Worm (Caenorhabditis elegans) whole organism, L2 larva: Measurements from ENCODE around the gene F56A11.6.
A peak's percentile ranks its signal among the peaks of the same experiment; 100 is the strongest.

Experiments
- C34F6.9 ChIP-seq: fragments of 150-350 bp; optimal IDR thresholded peaks from 2 replicates; lab custom pipeline; 2014; ENCODE audit warnings: missing biosample characterization, missing genetic modification characterization
- F13H6.1 ChIP-seq: sonication (generic microtip); optimal IDR thresholded peaks from 2 replicates; lab custom pipeline; 2016; ENCODE audit warnings: missing genetic modification characterization, missing compliant biosample characterization
- Y55F3AM.14 ChIP-seq: fragments of 200-800 bp; sonication (Bioruptor generic); optimal IDR thresholded peaks from 2 replicates; lab custom pipeline; 2018; ENCODE audit warnings: mild to moderate bottlenecking, missing genetic modification characterization, missing compliant biosample characterization
- ZK546.5 ChIP-seq: sonication (generic microtip); optimal IDR thresholded peaks from 2 replicates; lab custom pipeline; 2017; ENCODE audit warnings: missing biosample characterization, missing genetic modification characterization
- alr-1 ChIP-seq: fragments of 150-350 bp; optimal IDR thresholded peaks from 2 replicates; lab custom pipeline; 2014; ENCODE audit warnings: missing biosample characterization, missing genetic modification characterization
- ama-1 ChIP-seq: fragments of 150-350 bp; optimal IDR thresholded peaks from 2 replicates; lab custom pipeline; 2018; ENCODE audit warnings: inconsistent platforms
- ceh-16 ChIP-seq: fragments of 150-350 bp; optimal IDR thresholded peaks from 2 replicates; lab custom pipeline; 2014; ENCODE audit warnings: missing biosample characterization, missing genetic modification characterization
- crh-2 ChIP-seq: sonication (generic microtip); optimal IDR thresholded peaks from 2 replicates; lab custom pipeline; 2017; ENCODE audit warnings: missing biosample characterization, missing genetic modification characterization
- dmd-4 ChIP-seq: sonication (generic microtip); optimal IDR thresholded peaks from 2 replicates; lab custom pipeline; 2017; ENCODE audit warnings: missing biosample characterization, missing genetic modification characterization
- elt-1 ChIP-seq: fragments of 150-350 bp; optimal IDR thresholded peaks from 2 replicates; lab custom pipeline; 2014; ENCODE audit warnings: missing biosample characterization, missing genetic modification characterization
- elt-3 ChIP-seq: sonication (generic microtip); optimal IDR thresholded peaks from 2 replicates; lab custom pipeline; 2017; ENCODE audit warnings: missing biosample characterization, missing genetic modification characterization
- fos-1 ChIP-seq: fragments of 150-350 bp; optimal IDR thresholded peaks from 2 replicates; lab custom pipeline; 2014; ENCODE audit warnings: missing biosample characterization, missing genetic modification characterization
- gmeb-1 ChIP-seq: fragments of 150-350 bp; optimal IDR thresholded peaks from 2 replicates; lab custom pipeline; 2014; ENCODE audit warnings: missing biosample characterization, missing genetic modification characterization
- lin-11 ChIP-seq: fragments of 150-350 bp; sonication (generic microtip); optimal IDR thresholded peaks from 2 replicates; lab custom pipeline; 2014; ENCODE audit warnings: missing biosample characterization, missing genetic modification characterization, inconsistent platforms, mixed read lengths
- lin-13 ChIP-seq: fragments of 150-350 bp; optimal IDR thresholded peaks from 2 replicates; lab custom pipeline; 2014; ENCODE audit warnings: missing biosample characterization, missing genetic modification reagents, missing genetic modification characterization
- lsy-2 ChIP-seq, 2 experiments: fragments of 150-350 bp in 1 of 2; sonication (generic microtip) in 1 of 2; optimal IDR thresholded peaks; 2 replicates each; lab custom pipeline; 2014 to 2017; ENCODE audit warnings: missing biosample characterization in 2 of 2, missing genetic modification characterization in 2 of 2
- mab-5 ChIP-seq: fragments of 150-350 bp; optimal IDR thresholded peaks from 2 replicates; lab custom pipeline; 2014; ENCODE audit warnings: missing biosample characterization, missing genetic modification characterization
- mbf-1 ChIP-seq: sonication (generic microtip); optimal IDR thresholded peaks from 2 replicates; lab custom pipeline; 2017; ENCODE audit warnings: missing biosample characterization, missing genetic modification characterization
- mdl-1 ChIP-seq, 2 experiments: fragments of 150-350 bp in 1 of 2; sonication (generic microtip) in 1 of 2; optimal IDR thresholded peaks; 2 replicates each; lab custom pipeline; 2017; ENCODE audit warnings: missing biosample characterization in 2 of 2, missing genetic modification characterization in 2 of 2
- nhr-10 ChIP-seq: sonication (generic microtip); optimal IDR thresholded peaks from 2 replicates; lab custom pipeline; 2017; ENCODE audit warnings: missing biosample characterization, missing genetic modification characterization
- nhr-21 ChIP-seq: fragments of 150-350 bp; optimal IDR thresholded peaks from 2 replicates; lab custom pipeline; 2014; ENCODE audit warnings: missing biosample characterization, missing genetic modification characterization
- nhr-237 ChIP-seq: fragments of 150-350 bp; optimal IDR thresholded peaks from 2 replicates; lab custom pipeline; 2014; ENCODE audit warnings: missing biosample characterization, missing genetic modification characterization
- nhr-25 ChIP-seq: fragments of 150-350 bp; sonication (generic microtip); optimal IDR thresholded peaks from 3 replicates; lab custom pipeline; 2014; ENCODE audit warnings: missing biosample characterization, missing genetic modification characterization
- nhr-6 ChIP-seq: fragments of 150-350 bp; optimal IDR thresholded peaks from 2 replicates; lab custom pipeline; 2014; ENCODE audit warnings: missing biosample characterization, missing genetic modification characterization
- nhr-77 ChIP-seq: fragments of 150-350 bp; optimal IDR thresholded peaks from 2 replicates; lab custom pipeline; 2014; ENCODE audit warnings: missing biosample characterization, missing genetic modification characterization
- peb-1 ChIP-seq: fragments of 150-350 bp; optimal IDR thresholded peaks from 2 replicates; lab custom pipeline; 2014; ENCODE audit warnings: missing biosample characterization, missing genetic modification characterization
- sem-4 ChIP-seq: fragments of 150-350 bp; optimal IDR thresholded peaks from 2 replicates; lab custom pipeline; 2014; ENCODE audit warnings: missing biosample characterization, missing genetic modification reagents, missing genetic modification characterization
- skn-1 ChIP-seq: sonication (generic microtip); optimal IDR thresholded peaks from 2 replicates; lab custom pipeline; 2017; ENCODE audit warnings: missing biosample characterization, missing genetic modification characterization
- sma-9 ChIP-seq, 2 experiments: fragments of 150-350 bp in 1 of 2; sonication (generic microtip) in 1 of 2; optimal IDR thresholded peaks; 2 replicates each; lab custom pipeline; 2014 to 2016; ENCODE audit warnings: missing genetic modification characterization in 2 of 2, mild to moderate bottlenecking in 1 of 2, missing biosample characterization in 1 of 2, missing compliant biosample characterization in 1 of 2, missing genetic modification reagents in 1 of 2, moderate library complexity in 1 of 2
- snpc-4 ChIP-seq: fragments of 150-350 bp; optimal IDR thresholded peaks from 2 replicates; lab custom pipeline; 2014; ENCODE audit warnings: missing biosample characterization, missing genetic modification characterization
- unc-39 ChIP-seq: fragments of 150-350 bp; optimal IDR thresholded peaks from 2 replicates; lab custom pipeline; 2014; ENCODE audit warnings: missing biosample characterization, missing genetic modification characterization
- unc-62 ChIP-seq: fragments of 150-350 bp; optimal IDR thresholded peaks from 2 replicates; lab custom pipeline; 2014; ENCODE audit warnings: missing biosample characterization, missing genetic modification reagents, missing genetic modification characterization
- zag-1 ChIP-seq: fragments of 150-350 bp; optimal IDR thresholded peaks from 2 replicates; lab custom pipeline; 2014; ENCODE audit warnings: missing biosample characterization, missing genetic modification characterization
- ztf-1 ChIP-seq: fragments of 200-800 bp; sonication (Bioruptor generic); conservative IDR thresholded peaks from 2 replicates; pipeline ENCODE4 v1.3.6; 2022; ENCODE audit warnings: missing genetic modification characterization, missing compliant biosample characterization
- ztf-11 ChIP-seq: sonication (generic microtip); optimal IDR thresholded peaks from 2 replicates; lab custom pipeline; 2017; ENCODE audit warnings: missing biosample characterization, missing genetic modification characterization
- ztf-4 ChIP-seq: fragments of 150-350 bp; optimal IDR thresholded peaks from 2 replicates; lab custom pipeline; 2014; ENCODE audit warnings: missing biosample characterization, missing genetic modification characterization

The F56A11.6 gene

DNA sequence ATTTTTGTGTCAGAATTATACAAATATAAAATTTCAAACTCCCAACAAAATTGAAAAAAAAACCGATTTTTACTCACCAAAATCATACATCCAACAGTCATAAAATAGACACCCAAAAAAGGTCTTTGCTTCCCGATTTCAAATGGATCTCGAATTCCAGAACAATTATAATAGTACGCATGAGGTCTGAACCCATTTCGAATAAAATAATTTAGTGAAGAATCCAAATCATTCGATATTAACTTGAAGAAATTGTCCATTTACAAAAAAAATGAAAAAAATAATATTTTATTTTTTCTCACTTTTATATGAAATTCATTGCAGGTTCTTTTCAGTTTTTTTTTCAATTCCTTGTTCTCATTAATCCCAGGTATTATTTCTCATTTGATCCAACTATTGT lies 19.6 kb upstream of the F56A11.6 start, which contains the start of gene srt-59:
Gene srt-59 (minus strand): TSS at position 101 of the 400 bp plus-strand sequence.
- TF ChIP-seq elt-1 (tag; lab: Kevin White, UChicago) (no peak), sem-4 (tag; lab: Kevin White, UChicago) (no peak), mab-5 (tag; lab: Kevin White, UChicago) (no peak), ztf-11 (no peak), alr-1 (no peak), lsy-2 (tag; optimal IDR thresholded peaks at IDR 0.05; lab: Kevin White, UChicago) (no peak), mdl-1 (tag; optimal IDR thresholded peaks at IDR 0.05; lab: Kevin White, UChicago) (no peak), F13H6.1 (tag; lab: Kevin White, UChicago) (no peak), C34F6.9 (tag; lab: Kevin White, UChicago) (no peak), crh-2 (tag; lab: Kevin White, UChicago) (no peak), nhr-237 (tag; lab: Kevin White, UChicago) (no peak), sma-9 (GFP tag; optimal IDR thresholded peaks at IDR 0.05; lab: Kevin White, UChicago) (no peak), sma-9 (tag; optimal IDR thresholded peaks at IDR 0.05; lab: Kevin White, UChicago) (no peak), gmeb-1 (no peak), nhr-77 (tag; lab: Kevin White, UChicago) (no peak), nhr-10 (tag; lab: Kevin White, UChicago) (no peak), nhr-25 (tag; lab: Kevin White, UChicago) (no peak), nhr-21 (tag; lab: Kevin White, UChicago) (no peak), ZK546.5 (tag; lab: Kevin White, UChicago) (no peak), ztf-4 (tag; lab: Kevin White, UChicago) (no peak), peb-1 (tag; lab: Kevin White, UChicago) (no peak)

ce11 chrIV:596292-596952 lies 14.4 kb upstream of the F56A11.6 start, which contains the start of the genes C18H7.7 and C18H7.11:
TSS of gene C18H7.7 (minus strand) at chrIV:596392.
TSS of gene C18H7.11 (plus strand) at chrIV:596902.
- TF ChIP-seq zag-1 (tag; lab: Kevin White, UChicago) (no peak), fos-1 (tag; lab: Kevin White, UChicago) (peak; percentile 79)
- TF ChIP-seq, all 48 proteins: peak for 1

DNA sequence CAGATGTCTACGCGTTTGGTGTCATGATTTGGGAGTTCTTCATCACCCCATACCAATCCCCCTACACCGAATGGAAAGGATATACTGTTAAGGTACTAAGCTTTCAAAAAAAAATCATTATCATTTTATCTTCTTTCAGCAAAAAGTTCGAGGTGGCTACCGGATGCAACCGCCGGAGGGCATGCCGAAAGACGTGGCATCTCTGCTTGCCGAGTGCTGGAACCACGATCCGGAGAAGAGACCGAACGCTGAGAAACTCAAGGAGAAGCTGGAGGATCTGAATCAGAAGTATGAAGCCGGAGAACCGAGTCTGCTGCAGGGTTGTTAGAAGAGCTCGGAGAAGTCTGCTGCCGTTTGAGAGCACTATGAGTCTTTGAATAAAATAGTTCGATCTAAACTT lies 12.8 kb upstream of the F56A11.6 start:
- TF ChIP-seq ztf-4 (tag; lab: Kevin White, UChicago) = no peak
- TF ChIP-seq ztf-1 (GFP tag; lab: Robert Waterston, UW) = no peak
- TF ChIP-seq alr-1 = no peak
- no peak for TF ChIP-seq skn-1 (tag; lab: Kevin White, UChicago)
- TF ChIP-seq crh-2 (tag; lab: Kevin White, UChicago) = no peak
- no peak for TF ChIP-seq mbf-1 (tag; lab: Kevin White, UChicago)
- no peak for TF ChIP-seq sem-4 (tag; lab: Kevin White, UChicago)

ce11 chrIV:593029-593428 lies 11.0 kb upstream of the F56A11.6 start, which contains the start of gene C18H7.4:
TSS of gene C18H7.4 (plus strand) at chrIV:593329.
- TF ChIP-seq nhr-10 (tag; lab: Kevin White, UChicago) (no peak), nhr-25 (tag; lab: Kevin White, UChicago) (no peak), mdl-1 (tag; optimal IDR thresholded peaks at IDR 0.05; lab: Kevin White, UChicago) (no peak), F13H6.1 (tag; lab: Kevin White, UChicago) (no peak), snpc-4 (tag; lab: Kevin White, UChicago) (no peak), unc-62 (GFP tag; lab: Kevin White, UChicago) (no peak), ama-1 (lab: Kevin White, UChicago) (no peak), ceh-16 (tag; lab: Kevin White, UChicago) (no peak), sem-4 (tag; lab: Kevin White, UChicago) (no peak), zag-1 (tag; lab: Kevin White, UChicago) (no peak), peb-1 (tag; lab: Kevin White, UChicago) (no peak), ztf-11 (no peak)

DNA sequence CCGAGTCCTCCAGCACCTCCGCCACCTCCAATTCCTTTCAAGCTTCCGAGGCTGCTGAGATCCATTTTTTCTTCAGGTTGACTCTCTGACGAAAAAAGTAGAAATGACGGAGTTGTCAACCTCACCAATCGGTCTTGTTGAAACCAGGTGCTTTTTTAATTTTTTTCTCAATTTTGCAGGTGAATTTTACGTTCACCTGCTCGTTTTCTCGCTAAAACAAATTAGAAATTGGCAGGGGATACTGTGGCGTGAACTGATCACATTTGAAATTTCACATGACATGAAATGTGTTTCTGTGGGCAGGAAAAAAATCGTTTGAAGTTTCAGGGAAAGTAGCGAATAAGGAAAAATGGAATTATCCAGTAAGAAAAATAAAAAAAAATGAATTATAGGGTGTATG lies 10.4 kb upstream of the F56A11.6 start, which contains the start of gene C18H7.6:
Gene C18H7.6 (minus strand): TSS at position 104 of the 400 bp plus-strand sequence.
- TF ChIP-seq sem-4 (tag; lab: Kevin White, UChicago) (no peak), Y55F3AM.14 (GFP tag; lab: Kevin White, UChicago) (no peak), C34F6.9 (tag; lab: Kevin White, UChicago) (no peak), lin-13 (no peak), elt-3 (tag; lab: Kevin White, UChicago) (no peak), lin-11 (tag; lab: Kevin White, UChicago) (no peak), alr-1 (no peak), dmd-4 (tag; lab: Kevin White, UChicago) (no peak), unc-39 (tag; lab: Kevin White, UChicago) (no peak), nhr-6 (tag; lab: Kevin White, UChicago) (no peak), nhr-77 (tag; lab: Kevin White, UChicago) (no peak), nhr-21 (tag; lab: Kevin White, UChicago) (no peak), mdl-1 (tag; optimal IDR thresholded peaks at IDR 0.05; lab: Kevin White, UChicago) (no peak), ceh-16 (tag; lab: Kevin White, UChicago) (no peak)
- TF ChIP-seq, all 48 proteins: peak for 0
